Worm (Caenorhabditis elegans): Measurements from ENCODE around the gene nlp-46.

nlp-46 gene

DNA sequence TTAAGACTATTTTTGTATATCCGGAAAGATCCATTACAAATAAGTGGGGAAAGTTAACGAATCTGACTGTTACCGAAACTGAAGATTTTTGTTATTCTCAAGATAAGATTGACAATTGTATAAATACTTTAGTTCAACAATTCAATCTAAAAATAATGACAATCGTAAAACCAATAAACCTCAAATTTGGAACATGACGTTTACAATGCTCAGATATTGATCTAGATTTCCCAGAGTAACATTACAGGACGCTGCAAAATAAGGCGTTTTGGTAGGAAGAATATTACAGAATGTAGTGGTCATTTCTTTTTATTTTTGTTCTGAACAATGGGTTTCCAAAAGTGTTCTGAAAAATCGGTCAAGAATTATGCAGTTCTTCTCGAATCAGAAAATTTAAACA, 20.7 kb upstream of the nlp-46 start, which contains the start of gene F45D3.1:
Gene F45D3.1, plus strand, starts transcription at position 301 of the 400 bp plus-strand sequence.
- TF ChIP-seq C17E4.6 (GFP tag; IDR thresholded peaks at IDR 0.05) (no peak), pha-4 (tag; optimal IDR thresholded peaks at IDR 0.05) (no peak), akir-1 (GFP tag; optimal IDR thresholded peaks at IDR 0.05) (no peak), madf-6 (GFP tag; IDR thresholded peaks at IDR 0.05) (no peak), hrde-1 (tag; optimal IDR thresholded peaks at IDR 0.05; ENCODE audit: borderline replicate concordance) (no peak), nhr-120 (GFP tag; IDR thresholded peaks at IDR 0.05) (no peak), Y79H2A.3 (GFP tag; conservative IDR thresholded peaks at IDR 0.05) (no peak), cebp-2 (GFP tag; IDR thresholded peaks at IDR 0.05) (no peak), tbp1 (GFP tag; optimal IDR thresholded peaks at IDR 0.05) (no peak), zfh-2 (GFP tag; conservative IDR thresholded peaks at IDR 0.05) (no peak), him-1 (tag; optimal IDR thresholded peaks at IDR 0.05) (no peak), F37B4.10 (GFP tag; IDR thresholded peaks at IDR 0.05) (no peak), ccch-3 (GFP tag; optimal IDR thresholded peaks at IDR 0.05) (no peak), rec-8 (tag; optimal IDR thresholded peaks at IDR 0.05) (no peak), athp-1 (tag; optimal IDR thresholded peaks at IDR 0.05) (no peak), B0336.3 (GFP tag; IDR thresholded peaks at IDR 0.05) (no peak)

DNA sequence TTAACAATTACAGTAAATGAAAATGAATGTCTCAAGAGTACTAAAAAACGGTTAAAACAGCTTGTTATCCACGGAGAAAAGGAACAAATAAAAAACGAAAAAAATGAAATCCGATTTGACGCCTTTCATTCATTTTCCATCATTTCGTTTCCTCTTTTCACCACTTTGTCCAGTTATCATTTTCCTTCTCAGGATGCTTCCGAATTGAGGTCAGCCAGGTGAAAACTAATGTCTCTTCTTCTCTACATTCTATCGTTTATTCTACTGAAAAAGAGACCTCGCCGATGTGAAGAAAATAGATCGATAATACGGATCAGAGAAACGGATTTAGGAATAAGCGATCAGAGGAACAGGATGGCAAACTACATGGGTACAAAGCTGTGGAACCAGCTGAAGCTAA, 20.0 kb upstream of the nlp-46 start:
- TF ChIP-seq lin-26 (GFP tag; IDR thresholded peaks at IDR 0.05) (no peak), egl-44 (GFP tag; IDR thresholded peaks at IDR 0.05) (no peak), nhr-27 (tag; optimal IDR thresholded peaks at IDR 0.05) (no peak), die-1 (tag; optimal IDR thresholded peaks at IDR 0.05) (no peak), lin-35 (GFP tag; optimal IDR thresholded peaks at IDR 0.05) (no peak), D2030.7 (GFP tag; IDR thresholded peaks at IDR 0.05) (no peak), rec-8 (tag; optimal IDR thresholded peaks at IDR 0.05) (no peak), lir-1 (GFP tag; conservative IDR thresholded peaks at IDR 0.05) (no peak), Y79H2A.3 (GFP tag; conservative IDR thresholded peaks at IDR 0.05) (no peak), ztf-3 (GFP tag; optimal IDR thresholded peaks at IDR 0.05) (no peak), lin-40 (tag; optimal IDR thresholded peaks at IDR 0.05) (no peak)

DNA sequence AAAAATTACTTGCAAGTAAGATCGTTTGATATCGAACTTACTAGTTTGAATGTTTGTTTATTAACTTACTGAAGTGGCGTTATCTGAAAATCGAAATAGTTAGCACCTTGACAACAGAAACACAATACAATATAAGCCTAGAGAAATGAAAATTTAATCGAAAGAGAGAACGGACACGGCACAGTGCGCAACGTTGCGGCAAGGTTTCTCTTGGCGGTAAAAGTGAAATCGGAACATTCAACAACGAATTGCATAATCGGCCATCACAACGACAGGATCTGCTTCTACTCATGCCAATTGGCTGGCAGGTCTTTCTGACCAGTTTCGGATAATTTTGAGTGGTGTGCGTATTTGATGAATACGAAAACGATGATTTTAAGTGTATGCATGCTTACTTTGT, 19.4 kb upstream of the nlp-46 start, which contains the start of gene dyf-4:
Gene dyf-4, minus strand, starts transcription at position 213 of the 400 bp plus-strand sequence.
- no peak for TF ChIP-seq ztf-25 (GFP tag; IDR thresholded peaks at IDR 0.05)
- TF ChIP-seq let-607 (tag; optimal IDR thresholded peaks at IDR 0.05): no peak
- TF ChIP-seq ztf-6 (GFP tag; IDR thresholded peaks at IDR 0.05): no peak
- no peak for TF ChIP-seq tlf-1 (GFP tag; optimal IDR thresholded peaks at IDR 0.05)
- no peak for TF ChIP-seq ztf-26 (tag; optimal IDR thresholded peaks at IDR 0.05)
- no peak for TF ChIP-seq snpc-3.4 (tag; optimal IDR thresholded peaks at IDR 0.05)
- TF ChIP-seq lin-40 (tag; optimal IDR thresholded peaks at IDR 0.05): no peak
- no peak for TF ChIP-seq F57A8.1 (GFP tag; optimal IDR thresholded peaks at IDR 0.05)
- TF ChIP-seq hmg-1.2 (GFP tag; IDR thresholded peaks at IDR 0.05): no peak
- TF ChIP-seq B0035.1 (tag; optimal IDR thresholded peaks at IDR 0.05): no peak
- TF ChIP-seq akir-1 (GFP tag; optimal IDR thresholded peaks at IDR 0.05): no peak
- no peak for TF ChIP-seq nfyb-1 (GFP tag; IDR thresholded peaks at IDR 0.05)
- no peak for TF ChIP-seq cebp-2 (GFP tag; IDR thresholded peaks at IDR 0.05)
- TF ChIP-seq fkh-3 (tag; optimal IDR thresholded peaks at IDR 0.05): no peak
- TF ChIP-seq bed-2 (GFP tag; IDR thresholded peaks at IDR 0.05): no peak
- no peak for TF ChIP-seq C17E4.6 (GFP tag; IDR thresholded peaks at IDR 0.05)
- no peak for TF ChIP-seq ztf-28 (GFP tag; IDR thresholded peaks at IDR 0.05)
- no peak for TF ChIP-seq die-1 (tag; optimal IDR thresholded peaks at IDR 0.05)
